Worm (Caenorhabditis elegans): Measurements from ENCODE around the gene cyp-33C2.

Gene cyp-33C2

DNA sequence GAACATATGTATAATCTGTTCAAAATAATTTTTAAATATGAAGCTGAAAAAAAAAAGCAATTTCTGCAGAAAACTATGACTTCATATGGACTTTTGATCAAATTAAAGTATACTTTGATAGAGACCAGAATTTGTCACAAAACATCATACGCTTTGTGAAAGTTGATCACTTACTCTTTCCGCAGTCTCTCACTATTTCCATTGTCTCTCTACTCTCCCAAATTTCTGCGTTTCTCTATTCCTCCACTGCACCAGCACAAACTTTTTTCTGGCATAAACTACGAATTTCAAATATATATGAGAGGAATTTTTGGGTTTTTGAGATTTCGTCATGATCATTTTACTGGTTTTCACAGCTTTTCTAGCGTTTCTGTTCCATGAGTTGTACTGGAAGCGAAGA, 52.6 kb downstream of the cyp-33C2 start, which contains the start of gene cyp-33C4:
Gene cyp-33C4 (plus strand): TSS at position 293 of the 400 bp plus-strand sequence.
- TF ChIP-seq nhr-76 (tag; optimal IDR thresholded peaks at IDR 0.05) (no peak), tbx-8 (GFP tag; optimal IDR thresholded peaks at IDR 0.05) (no peak), snpc-4 (tag; optimal IDR thresholded peaks at IDR 0.05) (no peak), lin-32 (GFP tag; optimal IDR thresholded peaks at IDR 0.05) (no peak), ces-1 (GFP tag; optimal IDR thresholded peaks at IDR 0.05) (no peak), mls-2 (tag; optimal IDR thresholded peaks at IDR 0.05) (no peak), elt-3 (tag; optimal IDR thresholded peaks at IDR 0.05) (no peak), pha-4 (tag; optimal IDR thresholded peaks at IDR 0.05) (no peak), nhr-12 (tag; optimal IDR thresholded peaks at IDR 0.05) (no peak), mep-1 (tag; optimal IDR thresholded peaks at IDR 0.05) (no peak), hlh-1 (tag; optimal IDR thresholded peaks at IDR 0.05) (no peak)

All from whole organism, mixed stage, embryonic.